Comparison of ENCODE assay signal across 1 worm cellular context in the genomic region with DNA sequence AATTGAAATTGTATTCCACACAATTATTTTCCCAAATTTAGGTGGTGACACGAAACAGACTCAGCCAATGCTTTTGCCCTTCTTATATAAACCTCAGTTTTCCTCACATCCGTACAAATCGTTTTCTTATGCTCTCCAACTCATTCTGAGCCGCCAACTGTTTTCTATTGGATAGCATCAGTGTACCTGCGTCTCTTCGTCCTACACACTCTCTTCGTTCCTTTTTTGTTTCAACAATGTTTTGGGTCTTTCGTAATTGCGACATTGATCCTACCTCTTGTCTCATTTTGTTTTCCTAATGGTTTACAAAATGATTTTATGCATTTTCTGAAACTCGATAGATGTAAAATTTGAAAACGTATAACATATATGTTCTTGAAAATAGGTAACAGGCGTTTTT.
TF ChIP-seq lines count a peak whose summit lies in the region.

No protein-coding gene starts in this region.

TF ChIP-seq in whole organism, L2 larva, 48 proteins besides CTCF, POLR2A, EP300 and RAD21 (continued from another document):
- TF ChIP-seq F13H6.1 (tag; optimal IDR thresholded peaks at IDR 0.05; lab: Kevin White, UChicago) (no peak), nhr-77 (tag; optimal IDR thresholded peaks at IDR 0.05; lab: Kevin White, UChicago) (no peak), sma-3 (GFP tag; optimal IDR thresholded peaks at IDR 0.05; lab: Kevin White, UChicago) (no peak), fos-1 (tag; optimal IDR thresholded peaks at IDR 0.05; lab: Kevin White, UChicago) (no peak), ztf-1 (GFP tag; conservative IDR thresholded peaks at IDR 0.05; lab: Robert Waterston, UW) (no peak), ztf-11 (tag; optimal IDR thresholded peaks at IDR 0.05; lab: Kevin White, UChicago) (no peak), mab-5 (tag; optimal IDR thresholded peaks at IDR 0.05; lab: Kevin White, UChicago) (no peak), gmeb-1 (tag; optimal IDR thresholded peaks at IDR 0.05; lab: Kevin White, UChicago) (no peak), nhr-23 (tag; optimal IDR thresholded peaks at IDR 0.05; lab: Kevin White, UChicago) (no peak), sma-9 (GFP tag; optimal IDR thresholded peaks at IDR 0.05; lab: Kevin White, UChicago) (peak; percentile 19), sma-9 (tag; optimal IDR thresholded peaks at IDR 0.05; lab: Kevin White, UChicago) (no peak), mbf-1 (tag; optimal IDR thresholded peaks at IDR 0.05; lab: Kevin White, UChicago) (no peak), nhr-129 (tag; optimal IDR thresholded peaks at IDR 0.05; lab: Kevin White, UChicago) (peak; percentile 36), lin-11 (tag; optimal IDR thresholded peaks at IDR 0.05; lab: Kevin White, UChicago) (no peak), C34F6.9 (tag; optimal IDR thresholded peaks at IDR 0.05; lab: Kevin White, UChicago) (peak; percentile 11), ama-1 (optimal IDR thresholded peaks at IDR 0.05; lab: Kevin White, UChicago) (no peak)
TF ChIP-seq in whole organism, L2 larva: peak in this region for 4.
